Fruit fly (Drosophila melanogaster): ENCODE results near the gene CG1572.

The CG1572 gene

DNA sequence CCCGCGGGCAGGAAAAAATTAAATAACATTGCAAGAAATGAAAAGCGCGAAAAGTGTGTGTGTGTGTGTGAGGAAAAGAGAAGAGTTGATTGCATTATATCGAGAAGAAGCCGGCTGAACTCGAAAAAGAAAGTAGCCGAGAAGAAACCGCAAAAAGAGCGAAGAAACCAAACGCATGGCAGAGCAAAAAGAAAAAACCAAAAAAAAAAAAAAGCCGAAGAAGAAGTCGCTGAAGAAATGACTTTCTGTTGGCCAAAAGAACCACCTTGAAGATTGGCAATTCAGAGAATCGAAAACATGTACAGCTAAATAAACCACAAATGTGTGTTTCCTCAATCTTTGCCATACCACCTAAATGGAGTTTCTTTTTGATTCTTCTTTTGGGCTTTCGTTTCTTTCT is 34.5 kb downstream of the CG1572 start:
- TF ChIP-seq eg (GFP tag; IDR thresholded peaks at IDR 0.05) (no peak), Eip78C (GFP tag) (peak; percentile 69), acj6 (GFP tag; optimal IDR thresholded peaks at IDR 0.05) (no peak), Sox102F (GFP tag; optimal IDR thresholded peaks at IDR 0.05) (no peak), CG6854 (GFP tag; optimal IDR thresholded peaks at IDR 0.05) (peak; percentile 5), Blimp-1 (GFP tag; optimal IDR thresholded peaks at IDR 0.05) (peak; percentile 72), CG6276 (GFP tag; optimal IDR thresholded peaks at IDR 0.05) (peak; percentile 20), CG10669 (GFP tag; optimal IDR thresholded peaks at IDR 0.05) (no peak)

DNA sequence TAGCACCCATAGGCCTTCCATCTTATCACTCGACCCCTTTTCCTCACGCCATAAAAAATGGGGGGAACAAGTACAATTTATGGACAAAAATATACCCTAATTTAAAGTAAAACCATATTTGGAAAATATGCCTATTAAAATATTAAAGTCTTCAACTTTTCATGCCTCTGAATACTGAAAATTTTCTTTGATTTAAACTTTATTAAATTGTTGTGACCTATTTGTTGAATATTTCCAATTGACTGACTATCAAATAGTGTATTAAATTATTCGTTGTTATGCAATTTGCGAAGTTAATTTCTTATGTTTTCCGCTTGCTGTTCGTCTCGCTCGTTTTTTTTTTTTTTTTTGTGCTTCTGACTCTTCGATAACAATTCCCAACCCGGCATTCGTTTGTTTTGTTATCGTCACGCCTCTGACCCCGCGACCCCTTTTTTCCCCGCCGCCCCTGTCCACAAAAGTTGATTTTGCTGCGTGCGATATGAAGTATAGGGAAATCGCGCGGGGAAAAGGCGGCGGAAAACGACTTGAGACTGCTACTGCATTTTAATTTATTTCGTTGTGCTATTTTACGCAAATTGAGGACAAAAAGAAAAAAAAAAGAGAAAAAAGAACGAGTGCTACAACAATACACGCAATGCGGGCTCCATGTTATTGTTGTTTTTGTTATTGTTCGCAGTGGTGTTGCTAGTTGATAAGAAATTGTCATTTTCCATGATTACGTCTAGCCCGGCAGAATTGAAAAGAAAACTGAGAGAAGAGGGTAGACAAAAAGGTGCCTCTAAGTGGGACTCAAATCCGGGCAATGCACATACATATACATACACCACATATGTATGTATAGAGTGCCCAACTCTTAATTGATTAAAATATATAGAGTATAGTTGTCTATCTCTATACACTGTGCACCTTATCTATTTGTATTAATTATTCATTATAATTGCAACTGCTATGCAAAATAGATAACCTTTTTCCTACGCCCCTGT is 36.6 kb downstream of the CG1572 start:
- peak; percentile 65 for TF ChIP-seq acj6 (GFP tag; optimal IDR thresholded peaks at IDR 0.05)
- TF ChIP-seq Ets21C (GFP tag; optimal IDR thresholded peaks at IDR 0.05) = no peak
- peak; percentile 19 for TF ChIP-seq CG10669 (GFP tag; optimal IDR thresholded peaks at IDR 0.05)
- no peak for TF ChIP-seq Hr38 (GFP tag; optimal IDR thresholded peaks at IDR 0.05)
- peak; percentile 32 for TF ChIP-seq CG11762 (GFP tag; optimal IDR thresholded peaks at IDR 0.05; ENCODE audit: insufficient read depth)
- peak; percentile 39 for TF ChIP-seq CG6276 (GFP tag; optimal IDR thresholded peaks at IDR 0.05)
- TF ChIP-seq CG4318 (GFP tag; optimal IDR thresholded peaks at IDR 0.05) = no peak
- peak; percentile 45; the same call in 1 of the 3 replicates for TF ChIP-seq CG6163 (GFP tag; IDR thresholded peaks at IDR 0.05)
- TF ChIP-seq Eip78C (GFP tag) = peak; percentile 83
- TF ChIP-seq Eip93F (GFP tag; optimal IDR thresholded peaks at IDR 0.05) = no peak
- peak; percentile 13 for TF ChIP-seq Smox (GFP tag; optimal IDR thresholded peaks at IDR 0.05)
- peak in 1 of 2 experiments; percentile 49 for TF ChIP-seq salr (GFP tag; optimal IDR thresholded peaks at IDR 0.05)
- TF ChIP-seq svp (GFP tag) = peak; percentile 93
- TF ChIP-seq lz (GFP tag; optimal IDR thresholded peaks at IDR 0.05) = no peak
- no peak for TF ChIP-seq fkh (GFP tag; optimal IDR thresholded peaks at IDR 0.05)
- TF ChIP-seq Lpt (GFP tag; optimal IDR thresholded peaks at IDR 0.05) = no peak
- peak; percentile 20 for TF ChIP-seq achi (GFP tag; optimal IDR thresholded peaks at IDR 0.05)
- TF ChIP-seq Eip75B (GFP tag; optimal IDR thresholded peaks at IDR 0.05) = peak; percentile 56
- peak; percentile 17 for TF ChIP-seq CG8319 (GFP tag; optimal IDR thresholded peaks at IDR 0.05)
- TF ChIP-seq OdsH (GFP tag; optimal IDR thresholded peaks at IDR 0.05) = peak; percentile 56
- TF ChIP-seq vri (GFP tag; optimal IDR thresholded peaks at IDR 0.05) = no peak
- TF ChIP-seq CG34406 (GFP tag; optimal IDR thresholded peaks at IDR 0.05) = peak; percentile 59
- TF ChIP-seq CG8632 (GFP tag; optimal IDR thresholded peaks at IDR 0.05) = peak; percentile 55
- peak; percentile 26 for TF ChIP-seq CG6808 (GFP tag; optimal IDR thresholded peaks at IDR 0.05)
- TF ChIP-seq dac (GFP tag; optimal IDR thresholded peaks at IDR 0.05) = no peak
- peak; percentile 31 for TF ChIP-seq CG7368 (GFP tag; optimal IDR thresholded peaks at IDR 0.05)
- peak; percentile 3 for TF ChIP-seq CG1621 (tag; optimal IDR thresholded peaks at IDR 0.05)
- peak; percentile 15 for TF ChIP-seq net (GFP tag; optimal IDR thresholded peaks at IDR 0.05)
- TF ChIP-seq topi (GFP tag; optimal IDR thresholded peaks at IDR 0.05) = peak; percentile 33
- TF ChIP-seq Blimp-1 (GFP tag; optimal IDR thresholded peaks at IDR 0.05) = no peak
- TF ChIP-seq CG32006 (GFP tag; optimal IDR thresholded peaks at IDR 0.05) = peak; percentile 66
- peak; percentile 54 for TF ChIP-seq CG8119 (GFP tag; IDR thresholded peaks at IDR 0.05)
- peak; percentile 49 for TF ChIP-seq CG6792 (GFP tag; optimal IDR thresholded peaks at IDR 0.05)
- no peak for TF ChIP-seq fd85E (GFP tag; optimal IDR thresholded peaks at IDR 0.05)
- TF ChIP-seq esn (GFP tag; optimal IDR thresholded peaks at IDR 0.05) = peak; percentile 41
- peak; percentile 50 for TF ChIP-seq CG3919 (GFP tag; optimal IDR thresholded peaks at IDR 0.05)
- peak; percentile 68 for TF ChIP-seq CG15336 (GFP tag; IDR thresholded peaks at IDR 0.05)
- TF ChIP-seq Hr39 (GFP tag; optimal IDR thresholded peaks at IDR 0.05) = peak; percentile 20
- TF ChIP-seq CG31627 (GFP tag; optimal IDR thresholded peaks at IDR 0.05) = peak; percentile 20
- TF ChIP-seq spab (GFP tag; optimal IDR thresholded peaks at IDR 0.05) = peak; percentile 14
- no peak for TF ChIP-seq CG11902 (GFP tag; optimal IDR thresholded peaks at IDR 0.05)
- peak; percentile 32 for TF ChIP-seq dsx (GFP tag; optimal IDR thresholded peaks at IDR 0.05; ENCODE audit: poor library complexity, severe bottlenecking)
- peak; percentile 32 for TF ChIP-seq Gug (GFP tag; IDR thresholded peaks at IDR 0.05)
- no peak for TF ChIP-seq CG9139 (GFP tag; optimal IDR thresholded peaks at IDR 0.05)

Data from whole organism, prepupa.